Worm (Caenorhabditis elegans): Measurements from ENCODE around the gene vps-29.

The vps-29 gene

ce11 chrIII:10112958-10113357 is at the start of gene vps-29:
vps-29 (minus strand) TSS chrIII:10113058.
- TF ChIP-seq ces-1 (GFP tag; optimal IDR thresholded peaks at IDR 0.05): no peak

DNA sequence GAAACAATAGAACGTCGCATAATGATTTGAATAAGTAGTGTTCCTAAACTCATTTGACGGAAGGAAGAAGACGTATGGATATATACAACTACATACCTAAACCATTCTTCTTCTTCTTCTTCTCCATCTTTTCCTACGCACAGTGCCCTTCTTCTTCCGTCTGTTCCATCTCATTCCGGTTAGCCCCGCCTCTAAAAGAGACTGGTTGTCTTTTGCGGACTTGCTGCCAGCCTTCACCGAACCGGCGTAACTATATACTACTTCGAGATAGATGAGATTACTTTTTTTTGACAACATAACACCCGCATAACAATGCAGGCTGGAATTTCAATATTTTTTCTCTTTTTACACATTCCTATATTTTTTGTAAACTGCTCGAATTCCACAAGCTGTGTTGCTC is 47.5 kb upstream of the vps-29 start, which contains the start of the genes K08E5.5 and mua-3:
K08E5.5 (minus strand) TSS at position 101 of the 400 bp plus-strand sequence.
mua-3 (plus strand) TSS at position 313 of the 400 bp plus-strand sequence.
- TF ChIP-seq mep-1 (tag; optimal IDR thresholded peaks at IDR 0.05): no peak
- TF ChIP-seq ztf-11 (tag; optimal IDR thresholded peaks at IDR 0.05): no peak
- TF ChIP-seq nhr-76 (tag; optimal IDR thresholded peaks at IDR 0.05): no peak
- no peak for TF ChIP-seq lin-13 (tag; optimal IDR thresholded peaks at IDR 0.05)
- no peak for TF ChIP-seq ham-2 (GFP tag; optimal IDR thresholded peaks at IDR 0.05)
- TF ChIP-seq blmp-1 (tag; optimal IDR thresholded peaks at IDR 0.05): no peak
- TF ChIP-seq unc-120 (tag; optimal IDR thresholded peaks at IDR 0.05; ENCODE audit: poor library complexity, severe bottlenecking): no peak
- no peak for TF ChIP-seq sptf-1 (tag; optimal IDR thresholded peaks at IDR 0.05)
- no peak for TF ChIP-seq nhr-237 (tag; optimal IDR thresholded peaks at IDR 0.05)
- no peak for TF ChIP-seq bed-3 (GFP tag; optimal IDR thresholded peaks at IDR 0.05)

DNA sequence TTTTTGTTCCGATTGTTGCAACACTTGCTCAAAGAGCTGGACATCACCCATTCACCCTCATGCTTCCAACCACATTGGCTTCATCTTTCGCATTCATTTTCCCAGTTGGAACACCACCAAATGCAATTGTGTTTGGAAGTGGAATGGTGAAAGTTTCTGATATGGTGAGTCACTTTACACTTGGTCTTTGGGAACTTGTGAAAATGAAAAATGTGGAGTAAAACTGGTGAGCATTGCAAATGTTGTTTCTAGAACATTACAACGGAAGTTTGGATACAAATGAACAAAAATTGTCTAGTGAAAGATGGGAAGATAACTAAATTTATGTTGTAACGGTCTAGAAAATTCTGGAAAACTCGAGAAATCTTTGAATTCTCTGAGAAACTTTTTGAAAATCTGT is 43.4 kb upstream of the vps-29 start:
- TF ChIP-seq nhr-76 (tag; optimal IDR thresholded peaks at IDR 0.05): no peak
- TF ChIP-seq hlh-1 (tag; optimal IDR thresholded peaks at IDR 0.05): no peak
- TF ChIP-seq nhr-2 (tag; optimal IDR thresholded peaks at IDR 0.05): no peak
- no peak for TF ChIP-seq nhr-28 (tag; optimal IDR thresholded peaks at IDR 0.05)
- TF ChIP-seq ham-2 (GFP tag; optimal IDR thresholded peaks at IDR 0.05): no peak
- TF ChIP-seq unc-39 (tag; optimal IDR thresholded peaks at IDR 0.05): no peak
- TF ChIP-seq bed-3 (GFP tag; optimal IDR thresholded peaks at IDR 0.05): no peak
- no peak for TF ChIP-seq elt-1 (tag; optimal IDR thresholded peaks at IDR 0.05; ENCODE audit: borderline replicate concordance, insufficient read depth)
- TF ChIP-seq ces-1 (GFP tag; optimal IDR thresholded peaks at IDR 0.05): no peak
- TF ChIP-seq elt-3 (tag; optimal IDR thresholded peaks at IDR 0.05): no peak
- no peak for TF ChIP-seq snpc-4 (tag; optimal IDR thresholded peaks at IDR 0.05)
- no peak for TF ChIP-seq pha-4 (tag; optimal IDR thresholded peaks at IDR 0.05)

- TF ChIP-seq nhr-237 (tag; optimal IDR thresholded peaks at IDR 0.05) (no peak), elt-1 (tag; optimal IDR thresholded peaks at IDR 0.05; ENCODE audit: borderline replicate concordance, insufficient read depth) (no peak), bed-3 (GFP tag; optimal IDR thresholded peaks at IDR 0.05) (no peak), tbx-8 (GFP tag; optimal IDR thresholded peaks at IDR 0.05) (no peak), nhr-12 (tag; optimal IDR thresholded peaks at IDR 0.05) (no peak), lin-32 (GFP tag; optimal IDR thresholded peaks at IDR 0.05) (no peak), unc-39 (tag; optimal IDR thresholded peaks at IDR 0.05) (no peak), unc-62 (GFP tag; optimal IDR thresholded peaks at IDR 0.05) (no peak), nhr-28 (tag; optimal IDR thresholded peaks at IDR 0.05) (no peak), elt-3 (tag; optimal IDR thresholded peaks at IDR 0.05) (no peak), ceh-83 (GFP tag; optimal IDR thresholded peaks at IDR 0.05) (no peak), ceh-39 (tag; optimal IDR thresholded peaks at IDR 0.05) (no peak), mab-5 (tag; optimal IDR thresholded peaks at IDR 0.05) (no peak), hlh-1 (tag; optimal IDR thresholded peaks at IDR 0.05) (no peak), ztf-11 (tag; optimal IDR thresholded peaks at IDR 0.05) (no peak), blmp-1 (tag; optimal IDR thresholded peaks at IDR 0.05) (no peak), lsy-2 (tag; optimal IDR thresholded peaks at IDR 0.05) (no peak), M03D4.4 (tag; optimal IDR thresholded peaks at IDR 0.05) (no peak), mep-1 (tag; optimal IDR thresholded peaks at IDR 0.05) (no peak)
Measured at ce11 chrIII:10154993-10155392, 42.1 kb upstream of the vps-29 start.

DNA sequence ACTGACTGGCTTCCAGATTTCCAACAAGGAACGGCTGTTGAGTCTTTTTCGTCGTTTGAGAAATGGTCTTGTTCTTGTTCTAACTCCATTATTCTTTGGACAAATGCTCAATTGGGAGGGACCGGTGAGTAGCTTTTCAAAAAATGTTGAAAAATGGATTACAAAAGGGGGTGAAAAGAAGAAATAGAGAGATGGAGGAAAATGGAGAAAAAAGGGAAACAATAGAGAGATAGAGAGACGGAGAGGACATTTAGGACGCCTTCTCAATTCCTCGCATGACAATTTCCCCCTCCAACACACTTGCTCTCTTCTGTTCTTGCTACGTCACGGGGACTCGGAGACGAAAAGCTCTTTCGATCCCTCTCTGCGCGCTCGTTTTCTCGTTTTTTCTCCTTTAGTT is 40.1 kb upstream of the vps-29 start:
- TF ChIP-seq blmp-1 (tag; optimal IDR thresholded peaks at IDR 0.05) (no peak), ces-1 (GFP tag; optimal IDR thresholded peaks at IDR 0.05) (peak; percentile 84)

DNA sequence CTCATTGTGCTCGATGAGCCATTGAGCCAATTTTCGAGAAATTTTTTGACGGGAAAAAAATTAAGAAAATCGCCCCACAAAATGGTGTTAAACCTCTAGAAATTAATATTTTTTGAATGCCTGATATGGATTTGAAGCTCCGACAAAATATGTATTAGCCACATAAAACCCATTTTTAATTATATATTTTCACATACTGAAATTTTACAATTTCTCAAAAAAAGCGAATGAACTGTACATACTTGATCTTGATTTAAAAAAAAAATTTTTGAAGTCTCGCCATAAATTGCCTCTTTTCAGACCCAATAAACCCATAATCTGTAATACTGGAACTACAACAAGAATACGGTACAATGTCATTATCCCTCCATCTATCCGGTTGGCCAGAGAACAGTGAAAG is 39.6 kb upstream of the vps-29 start, which contains the start of gene nac-3:
nac-3 (plus strand) TSS at position 301 of the 400 bp plus-strand sequence.
- TF ChIP-seq ceh-83 (GFP tag; optimal IDR thresholded peaks at IDR 0.05) (no peak), ces-1 (GFP tag; optimal IDR thresholded peaks at IDR 0.05) (no peak), M03D4.4 (tag; optimal IDR thresholded peaks at IDR 0.05) (no peak), ztf-11 (tag; optimal IDR thresholded peaks at IDR 0.05) (no peak)

ce11 chrIII:10151719-10152118 is 38.9 kb upstream of the vps-29 start:
- no peak for TF ChIP-seq tbx-8 (GFP tag; optimal IDR thresholded peaks at IDR 0.05)
- peak; percentile 16 for TF ChIP-seq unc-120 (tag; optimal IDR thresholded peaks at IDR 0.05; ENCODE audit: poor library complexity, severe bottlenecking)
- TF ChIP-seq blmp-1 (tag; optimal IDR thresholded peaks at IDR 0.05): no peak
- no peak for TF ChIP-seq cnd-1 (tag; optimal IDR thresholded peaks at IDR 0.05)
- peak; percentile 44 for TF ChIP-seq ces-1 (GFP tag; optimal IDR thresholded peaks at IDR 0.05)
